Fruit fly (Drosophila melanogaster) whole organism, embryonic: ENCODE data around the gene Mical.

ENCODE experiments used
- Blimp-1 ChIP-seq: fragments of 200-800 bp; sonication (Bioruptor generic); optimal IDR thresholded peaks from 3 replicates; lab custom pipeline; 2018; ENCODE audit warnings: missing biosample characterization, missing genetic modification characterization, mild to moderate bottlenecking, moderate library complexity, missing genetic modification reagents
- CG10321 ChIP-seq: fragments of 200-800 bp; sonication (Bioruptor generic); IDR thresholded peaks from 2 replicates; pipeline ENCODE4 v1.3.6; 2022; ENCODE audit warnings: missing biosample characterization, missing genetic modification characterization
- CG12155 ChIP-seq: fragments of 200-800 bp; sonication (Bioruptor generic); optimal IDR thresholded peaks from 3 replicates; lab custom pipeline; 2016; ENCODE audit warnings: missing biosample characterization, missing genetic modification characterization
- CG14441 ChIP-seq: fragments of 200-800 bp; sonication (Bioruptor generic); IDR thresholded peaks from 2 replicates; pipeline ENCODE4 v1.3.6; 2022; ENCODE audit warnings: missing biosample characterization, missing genetic modification characterization
- CG14667 ChIP-seq: fragments of 200-800 bp; sonication (Bioruptor generic); IDR thresholded peaks from 2 replicates; pipeline ENCODE4 v1.3.6; 2022; ENCODE audit warnings: missing biosample characterization, missing genetic modification characterization
- CG15696 ChIP-seq: fragments of 200-800 bp; sonication (Bioruptor generic); optimal IDR thresholded peaks from 2 replicates; lab custom pipeline; 2019; ENCODE audit warnings: missing biosample characterization, mild to moderate bottlenecking, missing genetic modification characterization, moderate library complexity
- CG16863 ChIP-seq: fragments of 200-800 bp; sonication (Bioruptor generic); optimal IDR thresholded peaks from 3 replicates; lab custom pipeline; 2016; ENCODE audit warnings: missing biosample characterization, missing genetic modification characterization
- CG2120 ChIP-seq: fragments of 200-800 bp; sonication (Bioruptor generic); optimal IDR thresholded peaks from 3 replicates; lab custom pipeline; 2016; ENCODE audit warnings: missing biosample characterization, missing genetic modification characterization
- CG2202 ChIP-seq: fragments of 200-800 bp; sonication (Bioruptor generic); optimal IDR thresholded peaks from 2 replicates; lab custom pipeline; 2018; ENCODE audit warnings: missing biosample characterization, mild to moderate bottlenecking, missing genetic modification characterization
- CG2678 ChIP-seq: fragments of 200-800 bp; sonication (Bioruptor generic); optimal IDR thresholded peaks from 3 replicates; lab custom pipeline; 2019; ENCODE audit warnings: missing biosample characterization, mild to moderate bottlenecking, missing genetic modification characterization, moderate library complexity
- CG30403 ChIP-seq: fragments of 200-800 bp; sonication (Bioruptor generic); optimal IDR thresholded peaks from 3 replicates; lab custom pipeline; 2016; ENCODE audit warnings: missing biosample characterization, missing genetic modification characterization
- CG3163 ChIP-seq: fragments of 200-800 bp; sonication (Bioruptor generic); optimal IDR thresholded peaks from 3 replicates; lab custom pipeline; 2016; ENCODE audit warnings: missing biosample characterization, missing genetic modification characterization
- CG4617 ChIP-seq: fragments of 200-800 bp; sonication (Bioruptor generic); optimal IDR thresholded peaks from 3 replicates; lab custom pipeline; 2016; ENCODE audit warnings: missing biosample characterization, missing genetic modification characterization, borderline replicate concordance
- CG6689 ChIP-seq: fragments of 200-800 bp; sonication (Bioruptor generic); IDR thresholded peaks from 2 replicates; pipeline ENCODE4 v1.3.6; 2022; ENCODE audit warnings: missing biosample characterization, missing genetic modification characterization
- CG7271 ChIP-seq: fragments of 200-800 bp; sonication (Bioruptor generic); optimal IDR thresholded peaks from 2 replicates; lab custom pipeline; 2018; ENCODE audit warnings: missing biosample characterization, mild to moderate bottlenecking, missing genetic modification characterization, moderate library complexity
- CG8944 ChIP-seq: fragments of 200-800 bp; sonication (Bioruptor generic); optimal IDR thresholded peaks from 3 replicates; lab custom pipeline; 2016; ENCODE audit warnings: missing biosample characterization, missing genetic modification characterization
- CG9609 ChIP-seq: fragments of 200-800 bp; sonication (Bioruptor generic); optimal IDR thresholded peaks from 3 replicates; lab custom pipeline; 2016; ENCODE audit warnings: missing biosample characterization, missing genetic modification characterization
- Deaf1 ChIP-seq: fragments of 200-800 bp; optimal IDR thresholded peaks from 3 replicates; lab custom pipeline; 2019; ENCODE audit warnings: missing biosample characterization, mild to moderate bottlenecking, missing genetic modification characterization, moderate library complexity
- E2f1 ChIP-seq: fragments of 200-800 bp; sonication (Bioruptor generic); IDR thresholded peaks from 2 replicates; pipeline ENCODE4 v1.3.6; 2022; ENCODE audit warnings: missing biosample characterization, missing genetic modification characterization
- ERR ChIP-seq: fragments of 200-800 bp; sonication (Bioruptor generic); optimal IDR thresholded peaks from 2 replicates; lab custom pipeline; 2016; ENCODE audit warnings: missing biosample characterization, missing genetic modification characterization
- HHEX ChIP-seq: fragments of 200-800 bp; sonication (Bioruptor generic); optimal IDR thresholded peaks from 3 replicates; lab custom pipeline; 2017; ENCODE audit warnings: missing biosample characterization, mild to moderate bottlenecking, missing genetic modification characterization, missing genetic modification reagents
- Hand ChIP-seq: fragments of 200-800 bp; sonication (Bioruptor generic); optimal IDR thresholded peaks from 2 replicates; lab custom pipeline; 2017; ENCODE audit warnings: mild to moderate bottlenecking, missing biosample characterization, missing genetic modification reagents, missing genetic modification characterization
- Mrtf ChIP-seq: fragments of 200-800 bp; sonication (Bioruptor generic); IDR thresholded peaks from 3 replicates; pipeline ENCODE4 v1.3.6; 2022; ENCODE audit warnings: missing biosample characterization, missing genetic modification characterization
- PHDP ChIP-seq: fragments of 200-800 bp; sonication (Bioruptor generic); optimal IDR thresholded peaks from 3 replicates; lab custom pipeline; 2018; ENCODE audit warnings: missing biosample characterization, mild to moderate bottlenecking, missing genetic modification characterization, moderate library complexity
- Pdp1 ChIP-seq, 2 experiments: fragments of 200-800 bp; sonication (Bioruptor generic); optimal IDR thresholded peaks; 3 replicates each; lab custom pipeline; 2016; ENCODE audit warnings: missing biosample characterization in 2 of 2, missing genetic modification characterization in 2 of 2, mild to moderate bottlenecking in 1 of 2, moderate library complexity in 1 of 2
- Ptx1 ChIP-seq: fragments of 200-800 bp; sonication (Bioruptor generic); IDR thresholded peaks from 2 replicates; pipeline ENCODE4 v1.3.6; 2022; ENCODE audit warnings: missing biosample characterization, missing genetic modification characterization
- Sry-δ ChIP-seq: fragments of 200-800 bp; sonication (Bioruptor generic); optimal IDR thresholded peaks from 2 replicates; lab custom pipeline; 2016; ENCODE audit warnings: missing biosample characterization, missing genetic modification characterization
- Stat92E ChIP-seq, 3 experiments: fragments of >200 bp in 2 of 3; fragments of 200-800 bp in 1 of 3; sonication (Bioruptor generic) in 1 of 3; optimal IDR thresholded peaks; 2 replicates each; lab custom pipeline; 2017 to 2019; ENCODE audit warnings: missing biosample characterization in 3 of 3, missing genetic modification characterization in 3 of 3, mild to moderate bottlenecking in 1 of 3, moderate library complexity in 1 of 3
- cad ChIP-seq: fragments of >200 bp; optimal IDR thresholded peaks from 2 replicates; lab custom pipeline; 2017; ENCODE audit warnings: missing biosample characterization, missing genetic modification characterization
- cato ChIP-seq: fragments of 200-800 bp; sonication (Bioruptor generic); optimal IDR thresholded peaks from 2 replicates; lab custom pipeline; 2016; ENCODE audit warnings: missing biosample characterization, missing genetic modification characterization, borderline replicate concordance
- chif ChIP-seq, 2 experiments: fragments of 200-800 bp; sonication (Bioruptor generic); optimal IDR thresholded peaks; 3 replicates each; lab custom pipeline; 2016; ENCODE audit warnings: missing biosample characterization in 2 of 2, missing genetic modification characterization in 2 of 2
- chinmo ChIP-seq: fragments of 200-800 bp; sonication (Bioruptor generic); IDR thresholded peaks from 4 replicates; pipeline ENCODE4 v1.3.6; 2022; ENCODE audit warnings: missing biosample characterization, missing genetic modification characterization; ENCODE audit not compliant: partially characterized antibody
- dysf ChIP-seq: fragments of 200-800 bp; sonication (Bioruptor generic); IDR thresholded peaks from 3 replicates; pipeline ENCODE4 v1.3.6; 2022; ENCODE audit warnings: missing biosample characterization, missing genetic modification characterization
- fd96Cb ChIP-seq: fragments of 200-800 bp; sonication (Bioruptor generic); optimal IDR thresholded peaks from 2 replicates; lab custom pipeline; 2018; ENCODE audit warnings: missing biosample characterization, mild to moderate bottlenecking, missing genetic modification characterization, moderate library complexity
- ftz-f1 ChIP-seq: fragments of 200-800 bp; sonication (Bioruptor generic); optimal IDR thresholded peaks from 2 replicates; lab custom pipeline; 2016; ENCODE audit warnings: missing biosample characterization, missing genetic modification characterization
- h ChIP-seq: fragments of >200 bp; optimal IDR thresholded peaks from 2 replicates; lab custom pipeline; 2017
- hkb ChIP-seq, 2 experiments: fragments of 200-800 bp in 1 of 2; fragments of >200 bp in 1 of 2; sonication (Bioruptor generic) in 1 of 2; IDR thresholded peaks in 1 of 2; optimal IDR thresholded peaks in 1 of 2; 2 replicates each; pipeline versions ENCODE4 v1.3.6 to Lab custom; 2017 to 2022; ENCODE audit warnings: missing biosample characterization in 1 of 2, missing genetic modification characterization in 1 of 2
- kah ChIP-seq: fragments of 200-800 bp; sonication (Bioruptor generic); optimal IDR thresholded peaks from 2 replicates; lab custom pipeline; 2018; ENCODE audit warnings: missing biosample characterization, mild to moderate bottlenecking, missing genetic modification characterization
- ken ChIP-seq: fragments of 200-800 bp; sonication (Bioruptor generic); IDR thresholded peaks from 3 replicates; pipeline ENCODE4 v1.3.6; 2022; ENCODE audit warnings: missing biosample characterization, missing genetic modification characterization
- peb ChIP-seq: fragments of 200-800 bp; sonication (Bioruptor generic); IDR thresholded peaks from 2 replicates; pipeline ENCODE4 v1.3.6; 2022; ENCODE audit warnings: missing biosample characterization, missing genetic modification characterization
- pfk ChIP-seq: fragments of 200-800 bp; sonication (Bioruptor generic); optimal IDR thresholded peaks from 2 replicates; lab custom pipeline; 2018; ENCODE audit warnings: missing biosample characterization, mild to moderate bottlenecking, missing genetic modification characterization, moderate library complexity
- prd ChIP-seq, 3 experiments: fragments of >200 bp in 2 of 3; fragments of 200-800 bp in 1 of 3; sonication (Bioruptor generic) in 1 of 3; optimal IDR thresholded peaks in 2 of 3; IDR thresholded peaks in 1 of 3; 2 replicates in 2 of 3; 3 replicates in 1 of 3; pipeline versions ENCODE4 v1.3.6 to Lab custom; 2017 to 2022; ENCODE audit warnings: missing biosample characterization in 1 of 3, missing genetic modification characterization in 1 of 3
- row ChIP-seq: fragments of 200-800 bp; sonication (Bioruptor generic); IDR thresholded peaks from 3 replicates; pipeline ENCODE4 v1.3.6; 2022; ENCODE audit warnings: missing biosample characterization, missing genetic modification characterization
- so ChIP-seq: fragments of 200-800 bp; sonication (Bioruptor generic); IDR thresholded peaks from 3 replicates; pipeline ENCODE4 v1.3.6; 2022; ENCODE audit warnings: missing biosample characterization, missing genetic modification characterization
- toy ChIP-seq: fragments of 200-800 bp; sonication (Bioruptor generic); IDR thresholded peaks from 2 replicates; pipeline ENCODE4 v1.3.6; 2022; ENCODE audit warnings: missing biosample characterization, missing genetic modification characterization
- ttk ChIP-seq: fragments of 200-800 bp; sonication (Bioruptor generic); IDR thresholded peaks from 2 replicates; pipeline ENCODE4 v2.1.2; 2022; ENCODE audit warnings: missing biosample characterization, missing genetic modification characterization
- unc-4 ChIP-seq: fragments of 200-800 bp; sonication (Bioruptor generic); IDR thresholded peaks from 2 replicates; pipeline ENCODE4 v1.3.6; 2022; ENCODE audit warnings: missing biosample characterization, missing genetic modification characterization; ENCODE audit not compliant: partially characterized antibody
- vvl ChIP-seq: fragments of 200-800 bp; sonication (Bioruptor generic); IDR thresholded peaks from 2 replicates; pipeline ENCODE4 v1.3.6; 2022; ENCODE audit warnings: missing biosample characterization, missing genetic modification characterization

The Mical gene

dm6 chr3R:10080699-10081098, 38.0 kb upstream of the Mical start (continued):
- TF ChIP-seq hkb (optimal IDR thresholded peaks at IDR 0.05; lab: Kevin White, UChicago): no peak
- no peak for TF ChIP-seq hkb (GFP tag; IDR thresholded peaks at IDR 0.05; lab: Robert Waterston, UW)
- no peak for TF ChIP-seq h
- no peak for TF ChIP-seq CG4617 (GFP tag; lab: Kevin White, UChicago)
- no peak for TF ChIP-seq CG3163 (GFP tag; lab: Kevin White, UChicago)
- peak; percentile 69; the same call in 1 of the 4 replicates for TF ChIP-seq chinmo (GFP tag; lab: Robert Waterston, UW)
- no peak for TF ChIP-seq CG2678 (tag; lab: Kevin White, UChicago)
- no peak for TF ChIP-seq prd (optimal IDR thresholded peaks at IDR 0.05; lab: Kevin White, UChicago)
- no peak for TF ChIP-seq prd (GFP tag; IDR thresholded peaks at IDR 0.05; lab: Robert Waterston, UW)
- 0 out of 2 replicates have a peak, but pooled peaks have one; percentile 20 for TF ChIP-seq ttk (GFP tag; lab: Robert Waterston, UW)
- no peak for TF ChIP-seq CG15696
- no peak for TF ChIP-seq CG16863 (GFP tag; lab: Kevin White, UChicago)
- no peak for TF ChIP-seq HHEX
- TF ChIP-seq CG14667 (GFP tag; lab: Robert Waterston, UW): 0 out of 2 replicates have a peak, but pooled peaks have one; percentile 6
- TF ChIP-seq CG7271 (tag; lab: Kevin White, UChicago): no peak
- peak; percentile 86 for TF ChIP-seq pfk (GFP tag; lab: Kevin White, UChicago)
- TF ChIP-seq CG2202: no peak
- peak; percentile 85 for TF ChIP-seq ftz-f1 (GFP tag; lab: Kevin White, UChicago)
- TF ChIP-seq Deaf1 (tag; lab: Kevin White, UChicago): no peak
- 0 out of 3 replicates have a peak, but pooled peaks have one; percentile 5 for TF ChIP-seq row (GFP tag; lab: Robert Waterston, UW)
- no peak for TF ChIP-seq cad (GFP tag; lab: Kevin White, UChicago)
- TF ChIP-seq ERR: peak; percentile 55
- no peak for TF ChIP-seq CG12155 (GFP tag; lab: Kevin White, UChicago)

dm6 chr3R:10079267-10079987, 36.7 kb upstream of the Mical start:
- TF ChIP-seq Mrtf (GFP tag; lab: Robert Waterston, UW): 0 out of 3 replicates have a peak, but pooled peaks have one; percentile 29
- TF ChIP-seq toy (GFP tag; lab: Robert Waterston, UW): no peak
- peak; percentile 21 for TF ChIP-seq PHDP (tag; lab: Kevin White, UChicago)
- peak; percentile 49 for TF ChIP-seq Blimp-1 (GFP tag; lab: Kevin White, UChicago)
- TF ChIP-seq ERR: no peak
- 0 out of 2 replicates have a peak, but pooled peaks have one; percentile 8 for TF ChIP-seq CG14441 (GFP tag; lab: Robert Waterston, UW)
- no peak for TF ChIP-seq unc-4 (GFP tag; lab: Robert Waterston, UW)
- TF ChIP-seq CG9609 (GFP tag; lab: Kevin White, UChicago): peak; percentile 6
- peak; percentile 14 for TF ChIP-seq CG2120 (GFP tag; lab: Kevin White, UChicago)
- TF ChIP-seq CG8944 (GFP tag; lab: Kevin White, UChicago): peak; percentile 2
- TF ChIP-seq CG30403 (GFP tag; lab: Kevin White, UChicago): peak; percentile 38
- no peak for TF ChIP-seq peb (GFP tag; lab: Robert Waterston, UW)
- peak; percentile 1 for TF ChIP-seq Sry-δ
- TF ChIP-seq Stat92E (GFP tag; optimal IDR thresholded peaks at IDR 0.05; lab: Kevin White, UChicago): no peak
- TF ChIP-seq fd96Cb: peak; percentile 50
- TF ChIP-seq cato (GFP tag; lab: Kevin White, UChicago): peak; percentile 22
- no peak for TF ChIP-seq Hand (GFP tag; lab: Kevin White, UChicago)
- TF ChIP-seq E2f1 (GFP tag; lab: Robert Waterston, UW): no peak
- peak; percentile 46; the same call in 1 of the 3 replicates for TF ChIP-seq so (GFP tag; lab: Robert Waterston, UW)
- peak; percentile 42; the same call in 1 of the 2 replicates for TF ChIP-seq CG10321 (GFP tag; lab: Robert Waterston, UW)
- peak; percentile 44; the same call in 1 of the 2 replicates for TF ChIP-seq CG6689 (GFP tag; lab: Robert Waterston, UW)
- peak; percentile 17 to 22 for TF ChIP-seq Pdp1 (GFP tag; optimal IDR thresholded peaks at IDR 0.05; lab: Kevin White, UChicago)
- peak; percentile 10 to 58 for TF ChIP-seq chif (GFP tag; optimal IDR thresholded peaks at IDR 0.05; lab: Kevin White, UChicago)
- TF ChIP-seq kah (GFP tag; lab: Kevin White, UChicago): no peak
- peak; percentile 35; the same call in 1 of the 3 replicates for TF ChIP-seq dysf (GFP tag; lab: Robert Waterston, UW)
- peak; percentile 55 for TF ChIP-seq Ptx1 (GFP tag; lab: Robert Waterston, UW)
- peak; percentile 52; the same call in 1 of the 3 replicates for TF ChIP-seq ken (GFP tag; lab: Robert Waterston, UW)
- peak; percentile 61 for TF ChIP-seq vvl (GFP tag; lab: Robert Waterston, UW)
